Worm (Caenorhabditis elegans) whole organism, L2 larva: ENCODE results near the gene bpl-1.

Experiments
- F13H6.1 ChIP-seq: sonication (generic microtip); optimal IDR thresholded peaks from 2 replicates; lab custom pipeline; 2016; ENCODE audit warnings: missing genetic modification characterization, missing compliant biosample characterization
- ZK546.5 ChIP-seq: sonication (generic microtip); optimal IDR thresholded peaks from 2 replicates; lab custom pipeline; 2017; ENCODE audit warnings: missing biosample characterization, missing genetic modification characterization
- aly-2 ChIP-seq: fragments of 150-350 bp; optimal IDR thresholded peaks from 2 replicates; lab custom pipeline; 2014; ENCODE audit warnings: missing biosample characterization, missing genetic modification characterization
- ama-1 ChIP-seq: fragments of 150-350 bp; optimal IDR thresholded peaks from 2 replicates; lab custom pipeline; 2018; ENCODE audit warnings: inconsistent platforms
- elt-1 ChIP-seq: fragments of 150-350 bp; optimal IDR thresholded peaks from 2 replicates; lab custom pipeline; 2014; ENCODE audit warnings: missing biosample characterization, missing genetic modification characterization
- mab-5 ChIP-seq: fragments of 150-350 bp; optimal IDR thresholded peaks from 2 replicates; lab custom pipeline; 2014; ENCODE audit warnings: missing biosample characterization, missing genetic modification characterization
- mdl-1 ChIP-seq, 2 experiments: fragments of 150-350 bp in 1 of 2; sonication (generic microtip) in 1 of 2; optimal IDR thresholded peaks; 2 replicates each; lab custom pipeline; 2017; ENCODE audit warnings: missing biosample characterization in 2 of 2, missing genetic modification characterization in 2 of 2
- nhr-11 ChIP-seq: fragments of 150-350 bp; optimal IDR thresholded peaks from 2 replicates; lab custom pipeline; 2014; ENCODE audit warnings: missing biosample characterization, missing genetic modification characterization
- nhr-237 ChIP-seq: fragments of 150-350 bp; optimal IDR thresholded peaks from 2 replicates; lab custom pipeline; 2014; ENCODE audit warnings: missing biosample characterization, missing genetic modification characterization
- nhr-25 ChIP-seq: fragments of 150-350 bp; sonication (generic microtip); optimal IDR thresholded peaks from 3 replicates; lab custom pipeline; 2014; ENCODE audit warnings: missing biosample characterization, missing genetic modification characterization
- skn-1 ChIP-seq: sonication (generic microtip); optimal IDR thresholded peaks from 2 replicates; lab custom pipeline; 2017; ENCODE audit warnings: missing biosample characterization, missing genetic modification characterization
- snpc-4 ChIP-seq: fragments of 150-350 bp; optimal IDR thresholded peaks from 2 replicates; lab custom pipeline; 2014; ENCODE audit warnings: missing biosample characterization, missing genetic modification characterization
- unc-62 ChIP-seq: fragments of 150-350 bp; optimal IDR thresholded peaks from 2 replicates; lab custom pipeline; 2014; ENCODE audit warnings: missing biosample characterization, missing genetic modification reagents, missing genetic modification characterization
- zag-1 ChIP-seq: fragments of 150-350 bp; optimal IDR thresholded peaks from 2 replicates; lab custom pipeline; 2014; ENCODE audit warnings: missing biosample characterization, missing genetic modification characterization

ce11 chrII:6262222-6262621 lies 11.8 kb upstream of the bpl-1 start, which contains the start of gene F13H8.12:
- TF ChIP-seq elt-1 (tag; lab: Kevin White, UChicago), result no peak
- no peak for TF ChIP-seq zag-1 (tag; lab: Kevin White, UChicago)
- no peak for TF ChIP-seq nhr-25 (tag; lab: Kevin White, UChicago)
- TF ChIP-seq nhr-11 (tag; lab: Kevin White, UChicago), result no peak
- TF ChIP-seq nhr-237 (tag; lab: Kevin White, UChicago), result no peak
- TF ChIP-seq unc-62, result no peak
- no peak for TF ChIP-seq ZK546.5 (tag; lab: Kevin White, UChicago)
- no peak for TF ChIP-seq mdl-1 (tag; optimal IDR thresholded peaks at IDR 0.05; lab: Kevin White, UChicago)
- no peak for TF ChIP-seq aly-2
- no peak for TF ChIP-seq snpc-4 (tag; lab: Kevin White, UChicago)
- no peak for TF ChIP-seq mab-5 (tag; lab: Kevin White, UChicago)
- no peak for TF ChIP-seq skn-1 (tag; lab: Kevin White, UChicago)
- TF ChIP-seq ama-1 (lab: Kevin White, UChicago), result no peak
- no peak for TF ChIP-seq F13H6.1 (tag; lab: Kevin White, UChicago)
